Worm (Caenorhabditis elegans): Measurements from ENCODE around the gene C16D9.3.

Gene C16D9.3

ce11 chrV:8228712-8229119, 11.1 kb downstream of the C16D9.3 start (continued):
- no peak for TF ChIP-seq aha-1 (tag)
- TF ChIP-seq ceh-28 (tag; optimal IDR thresholded peaks at IDR 0.05): no peak
- no peak for TF ChIP-seq attf-4 (tag; optimal IDR thresholded peaks at IDR 0.05)

ce11 chrV:8226812-8227211, 13.0 kb downstream of the C16D9.3 start, which contains the start of gene K07C11.10:
Gene K07C11.10 (minus strand): TSS chrV:8226912.
- TF ChIP-seq aly-2 (tag; optimal IDR thresholded peaks at IDR 0.05) (no peak), unc-62 (GFP tag; optimal IDR thresholded peaks at IDR 0.05 in 1 of 2) (peak in 1 of 2 experiments; percentile 47), unc-62 (tag; optimal IDR thresholded peaks at IDR 0.05) (no peak), lim-7 (GFP tag; IDR thresholded peaks at IDR 0.05) (no peak), zfp-2 (tag; optimal IDR thresholded peaks at IDR 0.05) (no peak)

- TF ChIP-seq rbr-2 (tag; optimal IDR thresholded peaks at IDR 0.05): no peak
- TF ChIP-seq spr-1 (tag; optimal IDR thresholded peaks at IDR 0.05): no peak
- no peak for TF ChIP-seq ceh-28 (tag; optimal IDR thresholded peaks at IDR 0.05)
- TF ChIP-seq lir-3 (tag; optimal IDR thresholded peaks at IDR 0.05): no peak
- TF ChIP-seq zfp-2 (tag; optimal IDR thresholded peaks at IDR 0.05): no peak
- no peak for TF ChIP-seq dve-1 (tag; optimal IDR thresholded peaks at IDR 0.05; ENCODE audit: insufficient read depth)
- no peak for TF ChIP-seq aha-1 (tag)
- no peak for TF ChIP-seq mep-1 (tag; optimal IDR thresholded peaks at IDR 0.05)
- no peak for TF ChIP-seq mxl-2 (GFP tag; conservative IDR thresholded peaks at IDR 0.05)
- no peak for TF ChIP-seq aly-2 (tag; optimal IDR thresholded peaks at IDR 0.05)
- TF ChIP-seq lin-15B (tag; optimal IDR thresholded peaks at IDR 0.05): no peak
- TF ChIP-seq mxl-3 (GFP tag; optimal IDR thresholded peaks at IDR 0.05): no peak
- no peak for TF ChIP-seq skn-1 (tag; optimal IDR thresholded peaks at IDR 0.05)
- TF ChIP-seq egl-43 (GFP tag; IDR thresholded peaks at IDR 0.05): no peak
- TF ChIP-seq hmg-1.1 (GFP tag; IDR thresholded peaks at IDR 0.05): no peak
- no peak for TF ChIP-seq attf-4 (tag; optimal IDR thresholded peaks at IDR 0.05)
- no peak for TF ChIP-seq T26A8.4 (GFP tag; IDR thresholded peaks at IDR 0.05)
- no peak for TF ChIP-seq tra-1 (GFP tag; IDR thresholded peaks at IDR 0.05)
Measured at ce11 chrV:8224634-8225033, 15.2 kb downstream of the C16D9.3 start, which contains the start of gene pax-1. Gene pax-1 (plus strand): TSS chrV:8224934.

- peak; percentile 38 for TF ChIP-seq lin-38 (GFP tag; IDR thresholded peaks at IDR 0.05)
- TF ChIP-seq F49E8.2 (tag; optimal IDR thresholded peaks at IDR 0.05; ENCODE audit: borderline replicate concordance): peak; percentile 9
- TF ChIP-seq ctbp-1 (GFP tag; IDR thresholded peaks at IDR 0.05): no peak
- TF ChIP-seq Y105C5A.15 (GFP tag; IDR thresholded peaks at IDR 0.05): no peak
Measured at ce11 chrV:8223417-8223816, 16.4 kb downstream of the C16D9.3 start.

- TF ChIP-seq ceh-62 (tag; optimal IDR thresholded peaks at IDR 0.05): no peak
- no peak for TF ChIP-seq ZK546.5 (tag; optimal IDR thresholded peaks at IDR 0.05)
- TF ChIP-seq daf-19 (GFP tag; conservative IDR thresholded peaks at IDR 0.05): no peak
- TF ChIP-seq pqm-1 (tag; optimal IDR thresholded peaks at IDR 0.05): no peak
- peak in 1 of 2 experiments; percentile 29 for TF ChIP-seq lsy-2 (tag; optimal IDR thresholded peaks at IDR 0.05)
- no peak for TF ChIP-seq mep-1 (tag; optimal IDR thresholded peaks at IDR 0.05)
- no peak for TF ChIP-seq R02D3.7 (tag; optimal IDR thresholded peaks at IDR 0.05)
- TF ChIP-seq skn-1 (tag; optimal IDR thresholded peaks at IDR 0.05): no peak
- TF ChIP-seq dmd-8 (GFP tag; IDR thresholded peaks at IDR 0.05): no peak
- no peak for TF ChIP-seq ceh-82 (tag; optimal IDR thresholded peaks at IDR 0.05)
- TF ChIP-seq F49E8.2 (tag; optimal IDR thresholded peaks at IDR 0.05; ENCODE audit: borderline replicate concordance): no peak
- no peak for TF ChIP-seq gei-8 (GFP tag; optimal IDR thresholded peaks at IDR 0.05)
- TF ChIP-seq ceh-32 (tag; optimal IDR thresholded peaks at IDR 0.05; ENCODE audit: poor library complexity): no peak
- TF ChIP-seq hlh-11 (tag; optimal IDR thresholded peaks at IDR 0.05): no peak
- no peak for TF ChIP-seq pha-4 (GFP tag; IDR thresholded peaks at IDR 0.05)
- no peak for TF ChIP-seq pha-4 (tag; optimal IDR thresholded peaks at IDR 0.05)
- peak; percentile 57 for TF ChIP-seq dpl-1 (GFP tag; optimal IDR thresholded peaks at IDR 0.05)
- peak; percentile 94 for TF ChIP-seq T20F7.1 (GFP tag; optimal IDR thresholded peaks at IDR 0.05)
- no peak for TF ChIP-seq F44E2.7 (GFP tag; IDR thresholded peaks at IDR 0.05)
- no peak for TF ChIP-seq rbr-2 (tag; optimal IDR thresholded peaks at IDR 0.05)
- no peak for TF ChIP-seq nhr-10 (tag; optimal IDR thresholded peaks at IDR 0.05)
- TF ChIP-seq ceh-20 (GFP tag; IDR thresholded peaks at IDR 0.05): no peak
- no peak for TF ChIP-seq snpc-1.2 (GFP tag; IDR thresholded peaks at IDR 0.05)
- no peak for TF ChIP-seq tag-97 (GFP tag; IDR thresholded peaks at IDR 0.05)
Measured at ce11 chrV:8221083-8221538, 18.7 kb downstream of the C16D9.3 start, which contains the start of the genes cogc-6 and air-1. Gene cogc-6 (minus strand): TSS chrV:8221316. Gene air-1 (plus strand): TSS chrV:8221488.

Data from whole organism, L4 larva.